Fruit fly (Drosophila melanogaster) S2 (cell line): Measurements from ENCODE around the gene CG17597.

Experiments used
- CG8478 ChIP-seq: fragments of >200 bp; optimal IDR thresholded peaks from 2 replicates; lab custom pipeline; 2018
- CTCF ChIP-seq, 2 experiments: fragments of >200 bp; optimal IDR thresholded peaks; 2 replicates each; lab custom pipeline; 2018

dm6 chr2L:18801704-18802103 is 29.2 kb downstream of the CG17597 start:
- TF ChIP-seq CG8478 (lab: Kevin White, UChicago) (no peak), CTCF (optimal IDR thresholded peaks at IDR 0.05; lab: Kevin White, UChicago) (no peak)
